Fruit fly (Drosophila melanogaster) whole organism, adult: Measurements from ENCODE around the gene CG43061.
"Not testable (repeated sequence)": the region's sequence is repeated elsewhere in the genome, so short reads cannot be mapped to it uniquely, and the experiment has no call there.

Experiments
- Hr96 ChIP-seq: fragments of 200-800 bp; sonication (Bioruptor generic); optimal IDR thresholded peaks from 2 replicates; lab custom pipeline; 2016; ENCODE audit warnings: missing biosample characterization, missing genetic modification characterization
- ovo ChIP-seq: fragments of 200-800 bp; sonication (Bioruptor generic); optimal IDR thresholded peaks from 2 replicates; lab custom pipeline; 2016; ENCODE audit warnings: missing biosample characterization, missing genetic modification characterization
- toe ChIP-seq: fragments of 200-800 bp; sonication (Bioruptor generic); optimal IDR thresholded peaks from 2 replicates; lab custom pipeline; 2016; ENCODE audit warnings: missing biosample characterization, missing genetic modification characterization

DNA sequence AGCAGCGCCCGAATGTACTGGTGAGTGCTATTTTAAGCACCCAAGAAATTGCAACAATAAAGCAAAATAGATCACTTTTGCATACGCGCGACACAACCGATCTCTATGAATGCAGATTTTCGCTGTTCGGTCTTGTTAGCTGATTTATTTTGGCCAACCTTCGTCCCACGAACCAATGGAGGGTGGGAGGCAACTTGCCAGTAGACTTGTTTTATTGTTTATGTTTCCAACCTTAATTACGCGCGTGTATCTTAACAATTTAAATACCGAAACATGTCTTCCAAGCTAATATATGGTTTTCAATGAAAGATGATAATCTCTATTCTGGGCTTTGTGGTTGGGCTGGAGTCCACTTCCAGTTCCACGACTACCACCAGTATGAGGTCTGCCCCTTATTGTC, 606 bp upstream of the CG43061 start, which contains the start of gene CG43618:
- not testable (repeated sequence) for TF ChIP-seq toe; Hr96 (GFP tag; lab: Kevin White, UChicago); ovo (GFP tag; lab: Kevin White, UChicago)
